Worm (Caenorhabditis elegans): Measurements from ENCODE around the gene dep-1.
A peak's percentile ranks its signal among the peaks of the same experiment; 100 is the strongest.

- no peak for TF ChIP-seq nhr-2 (tag; optimal IDR thresholded peaks at IDR 0.05)
- no peak for TF ChIP-seq zip-8 (tag; optimal IDR thresholded peaks at IDR 0.05)
- peak; percentile 42 for TF ChIP-seq lsy-2 (tag; optimal IDR thresholded peaks at IDR 0.05)
- TF ChIP-seq elt-1 (tag; optimal IDR thresholded peaks at IDR 0.05; ENCODE audit: borderline replicate concordance, insufficient read depth): no peak
- no peak for TF ChIP-seq unc-120 (tag; optimal IDR thresholded peaks at IDR 0.05; ENCODE audit: poor library complexity, severe bottlenecking)
- no peak for TF ChIP-seq nhr-12 (tag; optimal IDR thresholded peaks at IDR 0.05)
- no peak for TF ChIP-seq ceh-83 (GFP tag; optimal IDR thresholded peaks at IDR 0.05)
- no peak for TF ChIP-seq nhr-237 (tag; optimal IDR thresholded peaks at IDR 0.05)
These were observed 46.0 kb downstream of the dep-1 start, which contains the start of gene tomm-40 for ce11 chrII:8973516-8974043.

Data from whole organism, mixed stage, embryonic.